Fruit fly (Drosophila melanogaster): ENCODE results near the gene rdgA.

The rdgA gene

DNA sequence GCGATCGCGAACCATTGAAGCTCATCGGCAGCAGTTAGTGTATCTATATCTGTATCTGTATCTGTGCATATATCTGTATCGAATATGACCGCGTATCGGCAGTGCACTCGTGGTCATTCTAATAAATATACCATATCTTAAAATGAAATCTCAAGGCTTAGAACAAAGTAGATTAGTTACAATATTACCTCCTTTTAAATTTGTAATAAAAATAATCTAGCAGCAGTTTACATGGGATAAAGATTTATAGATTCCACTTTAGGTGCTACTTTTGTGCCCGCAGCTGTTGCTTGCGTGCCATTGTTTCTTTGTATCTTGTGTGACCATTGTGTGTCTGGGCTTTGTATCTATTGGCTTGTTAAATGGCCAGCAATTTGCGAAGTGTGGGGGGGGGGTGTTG is 153.2 kb downstream of the rdgA start (continued):
- peak; percentile 40 for TF ChIP-seq jing (GFP tag; optimal IDR thresholded peaks at IDR 0.05)
- peak; percentile 80 for TF ChIP-seq fd96Cb (tag; optimal IDR thresholded peaks at IDR 0.05)
- no peak for TF ChIP-seq CG7987 (GFP tag; optimal IDR thresholded peaks at IDR 0.05)
- TF ChIP-seq CG16815 (GFP tag; optimal IDR thresholded peaks at IDR 0.05), result peak; percentile 34
- no peak for TF ChIP-seq h (optimal IDR thresholded peaks at IDR 0.05)
- TF ChIP-seq tx (GFP tag; optimal IDR thresholded peaks at IDR 0.05), result no peak
- peak; percentile 74 for TF ChIP-seq Hmr (GFP tag; optimal IDR thresholded peaks at IDR 0.05)
- no peak for TF ChIP-seq CG1832 (GFP tag; optimal IDR thresholded peaks at IDR 0.05)
- TF ChIP-seq schlank (tag; optimal IDR thresholded peaks at IDR 0.05), result peak; percentile 21
- TF ChIP-seq CoRest (tag; optimal IDR thresholded peaks at IDR 0.05), result peak; percentile 82
- no peak for TF ChIP-seq CG3163 (GFP tag; optimal IDR thresholded peaks at IDR 0.05)
- TF ChIP-seq CG13894 (tag; optimal IDR thresholded peaks at IDR 0.05), result no peak
- peak; percentile 46 for TF ChIP-seq CG17802 (tag; optimal IDR thresholded peaks at IDR 0.05)
- peak; percentile 8 for TF ChIP-seq Atf3 (GFP tag; optimal IDR thresholded peaks at IDR 0.05)
- peak; percentile 56 for TF ChIP-seq CG18262 (tag; optimal IDR thresholded peaks at IDR 0.05)
- peak; percentile 57; the same call in 1 of the 3 replicates for TF ChIP-seq CG11093 (GFP tag; IDR thresholded peaks at IDR 0.05)
- TF ChIP-seq pfk (GFP tag; optimal IDR thresholded peaks at IDR 0.05), result no peak
- peak; percentile 29 for TF ChIP-seq sqz (GFP tag; optimal IDR thresholded peaks at IDR 0.05)
- no peak for TF ChIP-seq sens-2 (GFP tag; IDR thresholded peaks at IDR 0.05)
- no peak for TF ChIP-seq scrt (GFP tag; optimal IDR thresholded peaks at IDR 0.05)
- TF ChIP-seq danr (GFP tag; IDR thresholded peaks at IDR 0.05), result 0 out of 2 replicates have a peak, but pooled peaks have one; percentile 33
- TF ChIP-seq CG2678 (tag; optimal IDR thresholded peaks at IDR 0.05), result peak; percentile 87
- TF ChIP-seq CG31365 (tag; optimal IDR thresholded peaks at IDR 0.05), result peak; percentile 28
- TF ChIP-seq CG30020 (tag; optimal IDR thresholded peaks at IDR 0.05), result no peak
- no peak for TF ChIP-seq dati (GFP tag; IDR thresholded peaks at IDR 0.05)
- TF ChIP-seq Max (GFP tag; optimal IDR thresholded peaks at IDR 0.05), result peak; percentile 20
- TF ChIP-seq Oaz (GFP tag; IDR thresholded peaks at IDR 0.05), result peak; percentile 64; the same call in 1 of the 2 replicates
- no peak for TF ChIP-seq pan (optimal IDR thresholded peaks at IDR 0.05)
- TF ChIP-seq pan (GFP tag; optimal IDR thresholded peaks at IDR 0.05 in 1 of 2, IDR thresholded peaks at IDR 0.05 in 1 of 2), result peak in 1 of 2 experiments; percentile 75
- no peak for TF ChIP-seq pros (GFP tag; optimal IDR thresholded peaks at IDR 0.05)
- no peak for TF ChIP-seq gfzf (GFP tag; optimal IDR thresholded peaks at IDR 0.05)
- peak; percentile 28 for TF ChIP-seq Side (GFP tag; optimal IDR thresholded peaks at IDR 0.05)
- TF ChIP-seq eve (GFP tag; optimal IDR thresholded peaks at IDR 0.05), result no peak
- peak; percentile 11 for TF ChIP-seq CG13123 (GFP tag; optimal IDR thresholded peaks at IDR 0.05)
- no peak for TF ChIP-seq trh (GFP tag; optimal IDR thresholded peaks at IDR 0.05)
- no peak for TF ChIP-seq Lim3 (GFP tag; IDR thresholded peaks at IDR 0.05)
- peak; percentile 55 for TF ChIP-seq cwo (GFP tag; optimal IDR thresholded peaks at IDR 0.05)
- TF ChIP-seq Ets65A (GFP tag), result peak; percentile 87
- no peak for TF ChIP-seq CG17612 (GFP tag; IDR thresholded peaks at IDR 0.05)
- TF ChIP-seq onecut (GFP tag; IDR thresholded peaks at IDR 0.05), result peak; percentile 51
- TF ChIP-seq CG17186 (GFP tag; optimal IDR thresholded peaks at IDR 0.05), result no peak
- TF ChIP-seq CG32767 (GFP tag; IDR thresholded peaks at IDR 0.05), result peak; percentile 77
- TF ChIP-seq Ets97D (GFP tag; optimal IDR thresholded peaks at IDR 0.05), result no peak
- TF ChIP-seq Spps (tag; optimal IDR thresholded peaks at IDR 0.05), result peak; percentile 11
- peak; percentile 50 for TF ChIP-seq corto (GFP tag; optimal IDR thresholded peaks at IDR 0.05)
- TF ChIP-seq C15 (GFP tag; IDR thresholded peaks at IDR 0.05), result no peak
- TF ChIP-seq crc (GFP tag; optimal IDR thresholded peaks at IDR 0.05), result no peak

Data from whole organism, embryonic.